Fruit fly (Drosophila melanogaster) whole organism: ENCODE measurements around the gene p115.

Experiments
- CG8478 ChIP-seq: fragments of >200 bp; optimal IDR thresholded peaks from 2 replicates; lab custom pipeline; 2018; ENCODE audit warnings: inconsistent platforms
- Dll ChIP-seq: fragments of >200 bp; optimal IDR thresholded peaks from 2 replicates; lab custom pipeline; 2017
- pan ChIP-seq: fragments of >200 bp; optimal IDR thresholded peaks from 2 replicates; lab custom pipeline; 2017
- psq ChIP-seq: fragments of >200 bp; optimal IDR thresholded peaks from 2 replicates; lab custom pipeline; 2017
- usp ChIP-seq: fragments of >200 bp; optimal IDR thresholded peaks from 2 replicates; lab custom pipeline; 2017; ENCODE audit warnings: missing biosample characterization, missing genetic modification characterization, mixed read lengths

dm6 chrX:7866868-7867267, 27.0 kb upstream of the p115 start, which contains the start of gene Ir7b:
- no peak for TF ChIP-seq CG8478 (lab: Kevin White, UChicago)
- no peak for TF ChIP-seq pan
- TF ChIP-seq usp (GFP tag; lab: Kevin White, UChicago) = no peak
- TF ChIP-seq Dll = no peak
- TF ChIP-seq psq (lab: Kevin White, UChicago) = no peak
